Fruit fly (Drosophila melanogaster) S2 (cell line): ENCODE data around the gene yellow-k.

Experiments used
- CG8478 ChIP-seq: fragments of >200 bp; optimal IDR thresholded peaks from 2 replicates; lab custom pipeline; 2018
- CTCF ChIP-seq, 2 experiments: fragments of >200 bp; optimal IDR thresholded peaks; 2 replicates each; lab custom pipeline; 2018

DNA sequence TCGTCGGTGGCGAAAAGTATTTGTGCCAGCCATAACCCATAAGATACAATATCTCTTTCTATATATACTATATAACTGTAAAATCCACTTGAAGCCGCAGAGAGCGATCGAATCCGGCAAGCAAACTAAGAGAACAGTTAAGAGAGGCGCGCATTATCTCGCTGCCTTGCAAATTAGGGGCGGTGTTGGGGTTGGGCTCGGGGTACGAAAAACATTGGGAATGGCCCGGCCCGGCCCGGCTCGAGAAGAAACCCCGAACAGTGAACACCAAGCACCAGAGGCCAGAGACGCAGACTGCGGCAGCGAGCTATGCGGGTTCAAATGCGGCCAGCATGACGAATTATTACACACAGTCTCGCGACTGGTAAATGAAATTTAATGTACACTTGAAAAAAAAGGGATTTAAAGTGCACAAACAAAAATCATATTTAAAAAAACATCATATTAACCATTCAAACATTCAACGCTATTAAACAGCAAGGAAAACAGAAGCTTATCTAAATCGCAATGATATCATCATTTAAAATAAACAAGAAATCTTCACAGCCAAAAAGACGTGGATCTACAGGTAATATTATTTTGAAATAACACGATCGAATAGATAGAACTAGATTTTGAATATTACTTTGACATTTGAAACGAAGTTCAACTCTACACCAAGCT lies 12.1 kb downstream of the yellow-k start:
- TF ChIP-seq CG8478 (lab: Kevin White, UChicago) (no peak), CTCF (optimal IDR thresholded peaks at IDR 0.05; lab: Kevin White, UChicago) (no peak)
